Fruit fly (Drosophila melanogaster): Measurements from ENCODE around the gene CG31915.

CG31915 gene

dm6 chr2L:5496468-5497093 lies 31.3 kb upstream of the CG31915 start (continued):
- TF ChIP-seq so (GFP tag; IDR thresholded peaks at IDR 0.05) (0 out of 3 replicates have a peak, but pooled peaks have one; percentile 45), row (GFP tag; IDR thresholded peaks at IDR 0.05) (peak; percentile 68), tna (GFP tag; IDR thresholded peaks at IDR 0.05; ENCODE audit: partially characterized antibody) (no peak), CG31365 (tag; optimal IDR thresholded peaks at IDR 0.05) (no peak), inv (GFP tag; IDR thresholded peaks at IDR 0.05; ENCODE audit: partially characterized antibody) (no peak), CG11723 (GFP tag; optimal IDR thresholded peaks at IDR 0.05) (peak; percentile 11), eyg (GFP tag; optimal IDR thresholded peaks at IDR 0.05) (no peak), odd (GFP tag; optimal IDR thresholded peaks at IDR 0.05) (peak; percentile 1), CG17385 (GFP tag; optimal IDR thresholded peaks at IDR 0.05) (peak; percentile 50), CG13624 (GFP tag; optimal IDR thresholded peaks at IDR 0.05) (peak; percentile 44), ci (GFP tag; IDR thresholded peaks at IDR 0.05) (peak; percentile 79), CG1233 (GFP tag; optimal IDR thresholded peaks at IDR 0.05) (peak; percentile 35), CG18764 (GFP tag; optimal IDR thresholded peaks at IDR 0.05) (peak; percentile 4), slou (GFP tag; optimal IDR thresholded peaks at IDR 0.05) (peak; percentile 16), CG13424 (tag; optimal IDR thresholded peaks at IDR 0.05) (peak; percentile 73), nerfin-1 (tag; optimal IDR thresholded peaks at IDR 0.05) (peak; percentile 50), onecut (GFP tag; IDR thresholded peaks at IDR 0.05) (peak; percentile 43; the same call in 1 of the 2 replicates), CG15073 (GFP tag; optimal IDR thresholded peaks at IDR 0.05) (no peak), gcm (GFP tag; optimal IDR thresholded peaks at IDR 0.05) (peak; percentile 60), CG7556 (GFP tag; optimal IDR thresholded peaks at IDR 0.05) (peak; percentile 45), CG10462 (GFP tag; optimal IDR thresholded peaks at IDR 0.05) (peak; percentile 9), vnd (GFP tag; IDR thresholded peaks at IDR 0.05; ENCODE audit: partially characterized antibody) (no peak), CG12391 (tag; optimal IDR thresholded peaks at IDR 0.05) (peak; percentile 66), tin (GFP tag; optimal IDR thresholded peaks at IDR 0.05) (peak; percentile 39), lmd (GFP tag; IDR thresholded peaks at IDR 0.05) (peak; percentile 52), zen (tag; optimal IDR thresholded peaks at IDR 0.05) (peak; percentile 31), abd-A (tag; optimal IDR thresholded peaks at IDR 0.05) (peak; percentile 39), CG12942 (GFP tag; optimal IDR thresholded peaks at IDR 0.05) (peak; percentile 21), H2.0 (GFP tag; IDR thresholded peaks at IDR 0.05) (peak; percentile 44; the same call in 1 of the 2 replicates), Nf-YA (GFP tag; IDR thresholded peaks at IDR 0.05) (no peak), vvl (GFP tag; IDR thresholded peaks at IDR 0.05) (peak; percentile 65), tio (GFP tag; optimal IDR thresholded peaks at IDR 0.05) (peak; percentile 45), HLH3B (GFP tag; IDR thresholded peaks at IDR 0.05) (peak; percentile 40), corto (GFP tag; optimal IDR thresholded peaks at IDR 0.05) (no peak), CG11456 (GFP tag; IDR thresholded peaks at IDR 0.05) (peak; percentile 60; the same call in 1 of the 3 replicates), pum (GFP tag; optimal IDR thresholded peaks at IDR 0.05) (peak; percentile 29), Sry-β (GFP tag; optimal IDR thresholded peaks at IDR 0.05) (no peak), CG12071 (GFP tag; optimal IDR thresholded peaks at IDR 0.05) (peak; percentile 23), CG13775 (GFP tag; optimal IDR thresholded peaks at IDR 0.05) (peak; percentile 33), Dek (tag; optimal IDR thresholded peaks at IDR 0.05) (peak; percentile 36), GATAe (GFP tag; conservative IDR thresholded peaks at IDR 0.05) (no peak), Hr78 (GFP tag; optimal IDR thresholded peaks at IDR 0.05) (no peak), cad (GFP tag; optimal IDR thresholded peaks at IDR 0.05) (no peak), NK7.1 (GFP tag; optimal IDR thresholded peaks at IDR 0.05) (peak; percentile 9), CG16863 (GFP tag; optimal IDR thresholded peaks at IDR 0.05) (peak; percentile 34), CG12104 (GFP tag; optimal IDR thresholded peaks at IDR 0.05) (peak; percentile 34), CG17361 (GFP tag; IDR thresholded peaks at IDR 0.05) (peak; percentile 61), Ets65A (GFP tag) (peak; percentile 91), wor (GFP tag; IDR thresholded peaks at IDR 0.05) (peak; percentile 38; the same call in 1 of the 2 replicates), jing (GFP tag; optimal IDR thresholded peaks at IDR 0.05) (peak; percentile 36)
